Worm (Caenorhabditis elegans) whole organism, young adult: ENCODE results near the gene nmur-1.

Experiments used
- B0019.2 ChIP-seq: fragments of 200-800 bp; sonication (Bioruptor generic); conservative IDR thresholded peaks from 2 replicates; pipeline ENCODE4 v1.3.6; 2022; ENCODE audit warnings: missing genetic modification reagents, missing genetic modification characterization, missing compliant biosample characterization
- B0035.1 ChIP-seq: sonication (generic microtip); optimal IDR thresholded peaks from 2 replicates; lab custom pipeline; 2016; ENCODE audit warnings: missing genetic modification characterization, mild to moderate bottlenecking, missing compliant biosample characterization, missing genotype, missing genetic modification reagents
- D2030.7 ChIP-seq: fragments of 200-800 bp; sonication (Bioruptor generic); IDR thresholded peaks from 2 replicates; pipeline ENCODE4 v1.3.6; 2022; ENCODE audit warnings: missing genetic modification reagents, missing genetic modification characterization, missing compliant biosample characterization
- F10E7.11 ChIP-seq: sonication (generic microtip); optimal IDR thresholded peaks from 2 replicates; lab custom pipeline; 2017; ENCODE audit warnings: mild to moderate bottlenecking, missing genetic modification characterization, moderate library complexity, missing compliant biosample characterization
- F23B12.7 ChIP-seq: sonication (generic microtip); optimal IDR thresholded peaks from 2 replicates; lab custom pipeline; 2017; ENCODE audit warnings: missing genetic modification characterization, mild to moderate bottlenecking, missing compliant biosample characterization, antibody characterized with exemption, moderate library complexity; ENCODE audit not compliant: insufficient read depth
- F49E8.2 ChIP-seq: sonication (generic microtip); optimal IDR thresholded peaks from 3 replicates; lab custom pipeline; 2017; ENCODE audit warnings: missing genetic modification characterization, mild to moderate bottlenecking, missing compliant biosample characterization, antibody characterized with exemption, moderate library complexity; ENCODE audit not compliant: insufficient read depth
- F57A8.1 ChIP-seq: fragments of 200-800 bp; sonication (Bioruptor generic); optimal IDR thresholded peaks from 2 replicates; lab custom pipeline; 2018; ENCODE audit warnings: mild to moderate bottlenecking, missing genetic modification characterization, moderate library complexity, missing compliant biosample characterization
- K12H6.12 ChIP-seq: fragments of 200-800 bp; sonication (Bioruptor generic); optimal IDR thresholded peaks from 2 replicates; lab custom pipeline; 2018; ENCODE audit warnings: mild to moderate bottlenecking, missing genetic modification characterization, missing compliant biosample characterization
- Y53G8AR.9 ChIP-seq: fragments of 200-800 bp; sonication (Bioruptor generic); conservative IDR thresholded peaks from 2 replicates; pipeline ENCODE4 v1.3.6; 2022; ENCODE audit warnings: missing genetic modification reagents, missing genetic modification characterization, missing compliant biosample characterization
- Y56A3A.18 ChIP-seq: fragments of 200-800 bp; sonication (Bioruptor generic); IDR thresholded peaks from 2 replicates; pipeline ENCODE4 v1.3.6; 2022; ENCODE audit warnings: missing genetic modification reagents, missing genetic modification characterization, missing compliant biosample characterization
- Y67H2A.10 ChIP-seq: fragments of 200-800 bp; sonication (Bioruptor generic); conservative IDR thresholded peaks from 2 replicates; pipeline ENCODE4 v1.3.6; 2022; ENCODE audit warnings: missing genetic modification reagents, missing genetic modification characterization, missing compliant biosample characterization
- Y79H2A.3 ChIP-seq: fragments of 200-800 bp; sonication (Bioruptor generic); conservative IDR thresholded peaks from 2 replicates; pipeline ENCODE4 v1.3.6; 2022; ENCODE audit warnings: missing genetic modification reagents, missing genetic modification characterization, missing compliant biosample characterization
- ama-1 ChIP-seq, 3 experiments: fragments of 150-350 bp in 1 of 3; sonication (generic microtip) in 2 of 3; optimal IDR thresholded peaks; 2 replicates each; lab custom pipeline; 2014 to 2018; ENCODE audit warnings: missing biosample characterization in 2 of 3, missing genetic modification characterization in 2 of 3, missing genetic modification reagents in 2 of 3
- attf-5 ChIP-seq: fragments of 200-800 bp; sonication (Bioruptor generic); optimal IDR thresholded peaks from 2 replicates; lab custom pipeline; 2018; ENCODE audit warnings: mild to moderate bottlenecking, missing genetic modification characterization, missing compliant biosample characterization
- cebp-1 ChIP-seq, 2 experiments: fragments of 200-800 bp in 1 of 2; sonication (Bioruptor generic) in 1 of 2; sonication (generic microtip) in 1 of 2; IDR thresholded peaks in 1 of 2; optimal IDR thresholded peaks in 1 of 2; 2 replicates each; pipeline versions ENCODE4 v1.3.6 to Lab custom; 2017 to 2022; ENCODE audit warnings: missing compliant biosample characterization in 2 of 2, missing genetic modification characterization in 2 of 2, mild to moderate bottlenecking in 1 of 2, missing genetic modification reagents in 1 of 2, moderate library complexity in 1 of 2
- ceh-100 ChIP-seq: fragments of 200-800 bp; sonication (Bioruptor generic); IDR thresholded peaks from 2 replicates; pipeline ENCODE4 v1.3.6; 2022; ENCODE audit warnings: missing genetic modification reagents, missing genetic modification characterization, missing compliant biosample characterization
- ceh-40 ChIP-seq: fragments of 200-800 bp; sonication (Bioruptor generic); IDR thresholded peaks from 2 replicates; pipeline ENCODE4 v1.3.6; 2022; ENCODE audit warnings: missing genetic modification characterization, missing compliant biosample characterization
- die-1 ChIP-seq: sonication (generic microtip); optimal IDR thresholded peaks from 2 replicates; lab custom pipeline; 2016; ENCODE audit warnings: missing genotype, mild to moderate bottlenecking, missing genetic modification characterization, missing compliant biosample characterization
- dpff-1 ChIP-seq: sonication (generic microtip); optimal IDR thresholded peaks from 2 replicates; lab custom pipeline; 2017; ENCODE audit warnings: mild to moderate bottlenecking, missing genetic modification characterization, missing compliant biosample characterization
- egl-44 ChIP-seq: fragments of 200-800 bp; sonication (Bioruptor generic); IDR thresholded peaks from 2 replicates; pipeline ENCODE4 v1.3.6; 2022; ENCODE audit warnings: missing genetic modification reagents, missing genetic modification characterization, missing compliant biosample characterization
- ekl-4 ChIP-seq: fragments of 200-800 bp; sonication (Bioruptor generic); IDR thresholded peaks from 2 replicates; pipeline ENCODE4 v1.3.6; 2022; ENCODE audit warnings: missing genetic modification reagents, missing genetic modification characterization, missing compliant biosample characterization
- gei-17 ChIP-seq: fragments of 200-800 bp; sonication (Bioruptor generic); optimal IDR thresholded peaks from 2 replicates; lab custom pipeline; 2018; ENCODE audit warnings: mild to moderate bottlenecking, missing genetic modification characterization, missing compliant biosample characterization
- him-1 ChIP-seq: sonication (generic microtip); optimal IDR thresholded peaks from 2 replicates; lab custom pipeline; 2016; ENCODE audit warnings: missing genotype, missing genetic modification reagents, missing genetic modification characterization, missing compliant biosample characterization
- hmg-20 ChIP-seq: fragments of 200-800 bp; sonication (Bioruptor generic); IDR thresholded peaks from 2 replicates; pipeline ENCODE4 v1.3.6; 2022; ENCODE audit warnings: missing genetic modification reagents, missing genetic modification characterization, missing compliant biosample characterization
- let-607 ChIP-seq, 2 experiments: fragments of 200-800 bp in 1 of 2; sonication (Bioruptor generic) in 1 of 2; sonication (generic microtip) in 1 of 2; optimal IDR thresholded peaks; 2 replicates each; lab custom pipeline; 2016 to 2018; ENCODE audit warnings: mild to moderate bottlenecking in 2 of 2, missing compliant biosample characterization in 2 of 2, missing genetic modification characterization in 2 of 2, moderate library complexity in 2 of 2, missing genotype in 1 of 2
- lin-35 ChIP-seq, 3 experiments: fragments of 150-350 bp in 2 of 3; sonication (generic microtip) in 1 of 3; optimal IDR thresholded peaks; 2 replicates each; lab custom pipeline; 2014 to 2018; ENCODE audit warnings: missing biosample characterization in 3 of 3, missing genetic modification characterization in 3 of 3, missing genetic modification reagents in 3 of 3
- lsy-27 ChIP-seq: sonication (generic microtip); optimal IDR thresholded peaks from 2 replicates; lab custom pipeline; 2017; ENCODE audit warnings: missing genetic modification characterization, mild to moderate bottlenecking, missing compliant biosample characterization, antibody characterized with exemption, missing genotype, borderline replicate concordance; ENCODE audit not compliant: insufficient read depth
- mcd-1 ChIP-seq: fragments of 200-800 bp; sonication (Bioruptor generic); IDR thresholded peaks from 2 replicates; pipeline ENCODE4 v1.3.6; 2022; ENCODE audit warnings: missing genetic modification reagents, missing genetic modification characterization, missing compliant biosample characterization
- nfya-1 ChIP-seq: sonication (generic microtip); optimal IDR thresholded peaks from 2 replicates; lab custom pipeline; 2017; ENCODE audit warnings: antibody characterized with exemption, missing compliant biosample characterization, missing genetic modification characterization, borderline replicate concordance; ENCODE audit not compliant: insufficient read depth
- nhr-179 ChIP-seq: sonication (generic microtip); optimal IDR thresholded peaks from 2 replicates; lab custom pipeline; 2016; ENCODE audit warnings: mild to moderate bottlenecking, missing genetic modification characterization, missing compliant biosample characterization
- nhr-27 ChIP-seq: fragments of 200-800 bp; sonication (Bioruptor generic); optimal IDR thresholded peaks from 2 replicates; lab custom pipeline; 2018; ENCODE audit warnings: mild to moderate bottlenecking, missing genetic modification characterization, moderate library complexity, missing compliant biosample characterization
- pbrm-1 ChIP-seq: fragments of 200-800 bp; sonication (Bioruptor generic); IDR thresholded peaks from 2 replicates; pipeline ENCODE4 v1.3.6; 2022; ENCODE audit warnings: missing genetic modification reagents, missing genetic modification characterization, missing compliant biosample characterization
- pha-4 ChIP-seq: fragments of 150-350 bp; sonication (generic microtip); optimal IDR thresholded peaks from 2 replicates; lab custom pipeline; 2014; ENCODE audit warnings: missing biosample characterization, missing genetic modification reagents, missing genetic modification characterization
- repo-1 ChIP-seq: sonication (generic microtip); optimal IDR thresholded peaks from 2 replicates; lab custom pipeline; 2017; ENCODE audit warnings: mild to moderate bottlenecking, missing genetic modification characterization, missing compliant biosample characterization
- sdz-38 ChIP-seq: sonication (generic microtip); optimal IDR thresholded peaks from 2 replicates; lab custom pipeline; 2016; ENCODE audit warnings: missing genotype, missing genetic modification characterization, missing compliant biosample characterization
- snpc-1.1 ChIP-seq: sonication (generic microtip); optimal IDR thresholded peaks from 2 replicates; lab custom pipeline; 2017; ENCODE audit warnings: missing genetic modification characterization, mild to moderate bottlenecking, missing compliant biosample characterization, antibody characterized with exemption, moderate library complexity, missing genotype, missing genetic modification reagents; ENCODE audit not compliant: insufficient read depth
- snpc-1.3 ChIP-seq: sonication (generic microtip); optimal IDR thresholded peaks from 2 replicates; lab custom pipeline; 2017; ENCODE audit warnings: missing genetic modification characterization, mild to moderate bottlenecking, missing compliant biosample characterization, antibody characterized with exemption, moderate library complexity, missing genotype, missing genetic modification reagents; ENCODE audit not compliant: insufficient read depth
- snpc-3.4 ChIP-seq: sonication (generic microtip); optimal IDR thresholded peaks from 2 replicates; lab custom pipeline; 2017; ENCODE audit warnings: missing genetic modification characterization, mild to moderate bottlenecking, missing compliant biosample characterization, antibody characterized with exemption, moderate library complexity, missing genotype, missing genetic modification reagents
- somi-1 ChIP-seq: fragments of 200-800 bp; sonication (Bioruptor generic); optimal IDR thresholded peaks from 2 replicates; lab custom pipeline; 2018; ENCODE audit warnings: mild to moderate bottlenecking, missing genetic modification characterization, missing compliant biosample characterization
- sptf-2 ChIP-seq: fragments of 200-800 bp; sonication (Bioruptor generic); optimal IDR thresholded peaks from 2 replicates; lab custom pipeline; 2018; ENCODE audit warnings: mild to moderate bottlenecking, missing genetic modification characterization, missing compliant biosample characterization
- tbx-9 ChIP-seq: sonication (generic microtip); optimal IDR thresholded peaks from 2 replicates; lab custom pipeline; 2016; ENCODE audit warnings: borderline replicate concordance, missing genetic modification characterization, inconsistent platforms, missing compliant biosample characterization
- ztf-18 ChIP-seq: sonication (generic microtip); optimal IDR thresholded peaks from 2 replicates; lab custom pipeline; 2016; ENCODE audit warnings: missing genotype, mild to moderate bottlenecking, missing genetic modification characterization, missing compliant biosample characterization
- ztf-26 ChIP-seq: sonication (generic microtip); optimal IDR thresholded peaks from 2 replicates; lab custom pipeline; 2017; ENCODE audit warnings: missing genetic modification characterization, missing compliant biosample characterization
- ztf-6 ChIP-seq: fragments of 200-800 bp; sonication (Bioruptor generic); IDR thresholded peaks from 2 replicates; pipeline ENCODE4 v1.3.6; 2022; ENCODE audit warnings: missing genetic modification reagents, missing genetic modification characterization, missing compliant biosample characterization

The nmur-1 gene

ce11 chrX:8940059-8940458 is 40.7 kb upstream of the nmur-1 start, which contains the start of gene dylt-2:
dylt-2 (minus strand) TSS chrX:8940159.
- TF ChIP-seq tbx-9 (no peak), Y53G8AR.9 (GFP tag; lab: Robert Waterston, UW) (no peak), ekl-4 (GFP tag; lab: Robert Waterston, UW) (no peak), lsy-27 (tag; lab: Kevin White, UChicago) (no peak), K12H6.12 (tag; lab: Kevin White, UChicago) (no peak), nfya-1 (tag; lab: Kevin White, UChicago) (no peak), let-607 (tag; optimal IDR thresholded peaks at IDR 0.05; lab: Kevin White, UChicago) (no peak), pha-4 (no peak), Y56A3A.18 (no peak), hmg-20 (GFP tag; lab: Robert Waterston, UW) (no peak), gei-17 (no peak), F57A8.1 (GFP tag; lab: Kevin White, UChicago) (no peak)
- TF ChIP-seq, all 124 proteins: peak for 0

ce11 chrX:8944078-8944477 is 36.7 kb upstream of the nmur-1 start:
- TF ChIP-seq B0035.1 (tag; lab: Kevin White, UChicago) (no peak), sptf-2 (GFP tag; lab: Kevin White, UChicago) (no peak), F49E8.2 (tag; lab: Kevin White, UChicago) (no peak), attf-5 (peak; percentile 18), repo-1 (tag; lab: Kevin White, UChicago) (no peak), lin-35 (GFP tag; optimal IDR thresholded peaks at IDR 0.05; lab: Kevin White, UChicago) (no peak), mcd-1 (0 out of 2 replicates have a peak, but pooled peaks have one; percentile 37), snpc-1.1 (no peak), ztf-18 (peak; percentile 34), ztf-26 (tag; lab: Kevin White, UChicago) (no peak), sdz-38 (tag; lab: Kevin White, UChicago) (no peak), ekl-4 (GFP tag; lab: Robert Waterston, UW) (0 out of 2 replicates have a peak, but pooled peaks have one; percentile 31), somi-1 (GFP tag; lab: Kevin White, UChicago) (no peak), die-1 (tag; lab: Kevin White, UChicago) (peak; percentile 68), Y56A3A.18 (no peak), ama-1 (optimal IDR thresholded peaks at IDR 0.05; lab: Kevin White, UChicago) (no peak), ama-1 (GFP tag; optimal IDR thresholded peaks at IDR 0.05; lab: Kevin White, UChicago) (peak in 1 of 2 experiments; percentile 36), Y79H2A.3 (no peak), nhr-179 (no peak), pbrm-1 (GFP tag; lab: Robert Waterston, UW) (peak; percentile 69), ceh-40 (GFP tag; lab: Robert Waterston, UW) (peak; percentile 19; the same call in 1 of the 2 replicates), cebp-1 (GFP tag; IDR thresholded peaks at IDR 0.05; lab: Robert Waterston, UW) (no peak), cebp-1 (tag; optimal IDR thresholded peaks at IDR 0.05; lab: Kevin White, UChicago) (peak; percentile 23), B0019.2 (GFP tag; lab: Robert Waterston, UW) (no peak), snpc-1.3 (peak; percentile 24), snpc-3.4 (tag; lab: Kevin White, UChicago) (peak; percentile 34), Y67H2A.10 (no peak), F10E7.11 (tag; lab: Kevin White, UChicago) (no peak), D2030.7 (GFP tag; lab: Robert Waterston, UW) (peak; percentile 57), ceh-100 (no peak), him-1 (tag; lab: Kevin White, UChicago) (peak; percentile 55), nhr-27 (tag; lab: Kevin White, UChicago) (no peak), egl-44 (GFP tag; lab: Robert Waterston, UW) (no peak), dpff-1 (tag; lab: Kevin White, UChicago) (no peak), ztf-6 (GFP tag; lab: Robert Waterston, UW) (no peak), F23B12.7 (peak; percentile 29)
